Worm (Caenorhabditis elegans) whole organism, L1 larva: ENCODE results near the gene srh-271.

Experiments
- aly-2 ChIP-seq: fragments of 150-350 bp; optimal IDR thresholded peaks from 2 replicates; lab custom pipeline; 2014; ENCODE audit warnings: missing biosample characterization, missing genetic modification characterization
- hlh-17 ChIP-seq: fragments of 200-800 bp; sonication (Bioruptor generic); optimal IDR thresholded peaks from 2 replicates; lab custom pipeline; 2018; ENCODE audit warnings: missing genetic modification characterization, mild to moderate bottlenecking, missing compliant biosample characterization, moderate library complexity, borderline replicate concordance
- lsy-2 ChIP-seq, 2 experiments: fragments of 150-350 bp; optimal IDR thresholded peaks; 2 replicates each; lab custom pipeline; 2014; ENCODE audit warnings: missing biosample characterization in 2 of 2, missing genetic modification characterization in 2 of 2
- nhr-71 ChIP-seq: sonication (generic microtip); optimal IDR thresholded peaks from 2 replicates; lab custom pipeline; 2016; ENCODE audit warnings: mild to moderate bottlenecking, missing genetic modification characterization, moderate library complexity, missing compliant biosample characterization
- pax-3 ChIP-seq: fragments of 200-800 bp; sonication (Bioruptor generic); optimal IDR thresholded peaks from 2 replicates; lab custom pipeline; 2018; ENCODE audit warnings: mild to moderate bottlenecking, missing genetic modification characterization, moderate library complexity, missing compliant biosample characterization
- unc-62 ChIP-seq: fragments of 150-350 bp; optimal IDR thresholded peaks from 2 replicates; lab custom pipeline; 2014; ENCODE audit warnings: missing biosample characterization, missing genetic modification reagents, missing genetic modification characterization

DNA sequence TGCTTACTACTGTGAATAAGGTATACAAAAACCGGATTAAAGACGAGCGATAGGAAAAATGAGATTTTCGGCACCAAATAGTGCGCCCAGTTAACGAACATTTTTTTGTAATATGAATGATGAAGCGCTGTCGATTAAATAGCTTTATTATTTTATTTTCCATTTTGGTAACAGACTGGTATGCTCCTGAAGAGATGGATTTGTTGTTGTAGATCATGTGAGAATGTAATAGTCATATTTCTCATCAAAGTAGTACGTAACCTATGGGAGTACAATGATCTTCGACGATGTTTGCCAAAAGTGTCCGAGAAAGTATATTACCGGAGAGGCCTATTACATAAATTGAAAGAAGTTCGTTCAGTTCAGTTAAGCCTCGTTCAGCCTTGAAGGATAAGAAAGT is 51.1 kb downstream of the srh-271 start, which contains the start of gene srj-19:
- TF ChIP-seq nhr-71 (tag; lab: Kevin White, UChicago), result no peak
- TF ChIP-seq lsy-2 (tag; optimal IDR thresholded peaks at IDR 0.05; lab: Kevin White, UChicago), result no peak
- no peak for TF ChIP-seq unc-62
- TF ChIP-seq pax-3 (tag; lab: Kevin White, UChicago), result no peak
- TF ChIP-seq aly-2 (tag; lab: Kevin White, UChicago), result no peak
- TF ChIP-seq hlh-17, result no peak
